Fruit fly (Drosophila melanogaster) whole organism, prepupa: Measurements from ENCODE around the gene Clbn.

ENCODE experiments used
- CG10631 ChIP-seq: fragments of 200-800 bp; sonication (Bioruptor generic); optimal IDR thresholded peaks from 2 replicates; lab custom pipeline; 2016; ENCODE audit warnings: missing biosample characterization, missing genetic modification characterization
- CG11762 ChIP-seq: fragments of 200-800 bp; sonication (Bioruptor generic); optimal IDR thresholded peaks from 3 replicates; lab custom pipeline; 2016; ENCODE audit warnings: missing biosample characterization, missing genetic modification characterization; ENCODE audit not compliant: insufficient read depth
- CG11902 ChIP-seq: fragments of 200-800 bp; sonication (Bioruptor generic); optimal IDR thresholded peaks from 3 replicates; lab custom pipeline; 2016; ENCODE audit warnings: missing biosample characterization, missing genetic modification characterization
- CG1621 ChIP-seq: fragments of 200-800 bp; sonication (Bioruptor generic); optimal IDR thresholded peaks from 3 replicates; lab custom pipeline; 2018; ENCODE audit warnings: missing biosample characterization, mild to moderate bottlenecking, missing genetic modification characterization
- CG3032 ChIP-seq: fragments of 200-800 bp; optimal IDR thresholded peaks from 2 replicates; lab custom pipeline; 2019; ENCODE audit warnings: missing biosample characterization, mild to moderate bottlenecking, missing genetic modification characterization, moderate library complexity
- CG31627 ChIP-seq: fragments of 200-800 bp; sonication (Bioruptor generic); optimal IDR thresholded peaks from 3 replicates; lab custom pipeline; 2016; ENCODE audit warnings: missing biosample characterization, missing genetic modification characterization
- CG32006 ChIP-seq: fragments of 200-800 bp; sonication (Bioruptor generic); optimal IDR thresholded peaks from 3 replicates; lab custom pipeline; 2017; ENCODE audit warnings: missing biosample characterization, mild to moderate bottlenecking, missing genetic modification characterization
- CG34406 ChIP-seq: fragments of 200-800 bp; sonication (Bioruptor generic); optimal IDR thresholded peaks from 3 replicates; lab custom pipeline; 2016; ENCODE audit warnings: missing biosample characterization, missing genetic modification characterization
- CG6163 ChIP-seq: fragments of 200-800 bp; sonication (Bioruptor generic); IDR thresholded peaks from 3 replicates; pipeline ENCODE4 v1.3.6; 2022; ENCODE audit warnings: missing biosample characterization, missing genetic modification characterization
- CG7368 ChIP-seq: fragments of 200-800 bp; sonication (Bioruptor generic); optimal IDR thresholded peaks from 3 replicates; lab custom pipeline; 2016; ENCODE audit warnings: missing biosample characterization, missing genetic modification characterization
- CG8119 ChIP-seq: fragments of 200-800 bp; sonication (Bioruptor generic); IDR thresholded peaks from 3 replicates; pipeline ENCODE4 v1.3.6; 2022; ENCODE audit warnings: missing biosample characterization, missing genetic modification characterization
- CG8632 ChIP-seq: fragments of 200-800 bp; sonication (Bioruptor generic); optimal IDR thresholded peaks from 3 replicates; lab custom pipeline; 2016; ENCODE audit warnings: missing biosample characterization, missing genetic modification characterization
- CG9139 ChIP-seq: fragments of 200-800 bp; sonication (Bioruptor generic); optimal IDR thresholded peaks from 3 replicates; lab custom pipeline; 2017; ENCODE audit warnings: missing biosample characterization, mild to moderate bottlenecking, missing genetic modification characterization
- Eip75B ChIP-seq: fragments of 200-800 bp; sonication (Bioruptor generic); optimal IDR thresholded peaks from 3 replicates; lab custom pipeline; 2016; ENCODE audit warnings: missing biosample characterization, missing genetic modification characterization
- Eip78C ChIP-seq: fragments of 200-800 bp; sonication (Bioruptor generic); peaks from one replicate; lab custom pipeline; 2016; ENCODE audit warnings: missing biosample characterization, missing genetic modification characterization
- Ets96B ChIP-seq: fragments of 200-800 bp; optimal IDR thresholded peaks from 2 replicates; lab custom pipeline; 2019; ENCODE audit warnings: missing biosample characterization, mild to moderate bottlenecking, missing genetic modification characterization, moderate library complexity
- Hr38 ChIP-seq: sonication (Bioruptor generic); optimal IDR thresholded peaks from 2 replicates; lab custom pipeline; 2016; ENCODE audit warnings: missing biosample characterization, missing genetic modification characterization
- Met ChIP-seq: fragments of 200-800 bp; sonication (Bioruptor generic); optimal IDR thresholded peaks from 3 replicates; lab custom pipeline; 2016; ENCODE audit warnings: missing biosample characterization, missing genetic modification characterization
- Smox ChIP-seq: fragments of 200-800 bp; sonication (Bioruptor generic); optimal IDR thresholded peaks from 3 replicates; lab custom pipeline; 2016; ENCODE audit warnings: missing biosample characterization, missing genetic modification characterization
- Sox102F ChIP-seq: fragments of 200-800 bp; sonication (Bioruptor generic); optimal IDR thresholded peaks from 2 replicates; lab custom pipeline; 2016; ENCODE audit warnings: missing biosample characterization, mild to moderate bottlenecking, missing genetic modification characterization
- Sox14 ChIP-seq: fragments of 200-800 bp; sonication (Bioruptor generic); optimal IDR thresholded peaks from 3 replicates; lab custom pipeline; 2016; ENCODE audit warnings: missing biosample characterization, missing genetic modification characterization
- Sox15 ChIP-seq: fragments of 200-800 bp; sonication (Bioruptor generic); optimal IDR thresholded peaks from 3 replicates; lab custom pipeline; 2016; ENCODE audit warnings: missing biosample characterization, missing genetic modification characterization
- achi ChIP-seq: fragments of 200-800 bp; sonication (Bioruptor generic); optimal IDR thresholded peaks from 3 replicates; lab custom pipeline; 2016; ENCODE audit warnings: missing biosample characterization, missing genetic modification characterization
- cyc ChIP-seq: fragments of 200-800 bp; sonication (Bioruptor generic); optimal IDR thresholded peaks from 3 replicates; lab custom pipeline; 2016; ENCODE audit warnings: missing biosample characterization, missing genetic modification characterization
- dac ChIP-seq: fragments of 200-800 bp; sonication (Bioruptor generic); optimal IDR thresholded peaks from 2 replicates; lab custom pipeline; 2017; ENCODE audit warnings: missing biosample characterization, mild to moderate bottlenecking, missing genetic modification characterization
- eg ChIP-seq: fragments of 200-800 bp; sonication (Bioruptor generic); IDR thresholded peaks from 3 replicates; pipeline ENCODE4 v1.3.6; 2022; ENCODE audit warnings: missing biosample characterization, missing genetic modification characterization
- esn ChIP-seq: fragments of 200-800 bp; sonication (Bioruptor generic); optimal IDR thresholded peaks from 2 replicates; lab custom pipeline; 2016; ENCODE audit warnings: missing biosample characterization, mild to moderate bottlenecking, missing genetic modification characterization, moderate library complexity
- fkh ChIP-seq: fragments of 200-800 bp; sonication (Bioruptor generic); optimal IDR thresholded peaks from 3 replicates; lab custom pipeline; 2017; ENCODE audit warnings: missing biosample characterization, mild to moderate bottlenecking, missing genetic modification characterization, moderate library complexity
- net ChIP-seq: fragments of 200-800 bp; sonication (Bioruptor generic); optimal IDR thresholded peaks from 3 replicates; lab custom pipeline; 2016; ENCODE audit warnings: missing biosample characterization, missing genetic modification characterization
- pdm3 ChIP-seq: fragments of 200-800 bp; sonication (Bioruptor generic); optimal IDR thresholded peaks from 3 replicates; lab custom pipeline; 2016; ENCODE audit warnings: missing biosample characterization, missing genetic modification characterization
- spab ChIP-seq: fragments of 200-800 bp; sonication (Bioruptor generic); optimal IDR thresholded peaks from 2 replicates; lab custom pipeline; 2017; ENCODE audit warnings: missing biosample characterization, mild to moderate bottlenecking, missing genetic modification characterization, missing genetic modification reagents
- ss ChIP-seq, 2 experiments: fragments of 200-800 bp; sonication (Bioruptor generic); optimal IDR thresholded peaks; 2 replicates in 1 of 2; 3 replicates in 1 of 2; lab custom pipeline; 2017 to 2018; ENCODE audit warnings: mild to moderate bottlenecking in 2 of 2, missing biosample characterization in 2 of 2, missing genetic modification characterization in 2 of 2, moderate library complexity in 1 of 2
- topi ChIP-seq: fragments of 200-800 bp; sonication (Bioruptor generic); optimal IDR thresholded peaks from 3 replicates; lab custom pipeline; 2016; ENCODE audit warnings: missing biosample characterization, missing genetic modification characterization
- vri ChIP-seq: fragments of 200-800 bp; sonication (Bioruptor generic); optimal IDR thresholded peaks from 3 replicates; lab custom pipeline; 2016; ENCODE audit warnings: missing biosample characterization, mild to moderate bottlenecking, missing genetic modification characterization

Gene Clbn

dm6 chr3R:25127231-25127689, at the start of gene Clbn, which contains the start of the genes Mocs2A and Mocs2B:
Clbn (plus strand) TSS chr3R:25127502.
Mocs2A (minus strand) TSS chr3R:25127359.
Mocs2B (minus strand) TSS chr3R:25127359.
- TF ChIP-seq Sox15 (GFP tag; lab: Kevin White, UChicago) (no peak), esn (peak; percentile 7), fkh (GFP tag; lab: Kevin White, UChicago) (peak; percentile 66)

- TF ChIP-seq ss (GFP tag; optimal IDR thresholded peaks at IDR 0.05; lab: Kevin White, UChicago) (no peak), CG11762 (no peak), Met (no peak), CG8632 (GFP tag; lab: Kevin White, UChicago) (no peak), Sox15 (GFP tag; lab: Kevin White, UChicago) (no peak), spab (GFP tag; lab: Kevin White, UChicago) (no peak), eg (GFP tag; lab: Robert Waterston, UW) (no peak), cyc (GFP tag; lab: Kevin White, UChicago) (no peak)
- TF ChIP-seq, all 60 proteins: peak for 0
These were observed 48.6 kb upstream of the Clbn start for dm6 chr3R:25078665-25079064.

- TF ChIP-seq fkh (GFP tag; lab: Kevin White, UChicago) (peak; percentile 93), Smox (GFP tag; lab: Kevin White, UChicago) (no peak), spab (GFP tag; lab: Kevin White, UChicago) (no peak), Eip78C (GFP tag; lab: Kevin White, UChicago) (peak; percentile 52), ss (GFP tag; optimal IDR thresholded peaks at IDR 0.05; lab: Kevin White, UChicago) (no peak), Sox102F (GFP tag; lab: Kevin White, UChicago) (no peak)
These were observed 46.9 kb upstream of the Clbn start for dm6 chr3R:25080446-25080845.

dm6 chr3R:25082348-25082747, 45.0 kb upstream of the Clbn start, which contains the start of gene fd96Ca:
fd96Ca (plus strand) TSS chr3R:25082684.
- peak; percentile 3 for TF ChIP-seq CG1621 (tag; lab: Kevin White, UChicago)
- no peak for TF ChIP-seq CG31627 (GFP tag; lab: Kevin White, UChicago)

dm6 chr3R:25094639-25095038, 32.7 kb upstream of the Clbn start, which contains the start of gene fd96Cb:
fd96Cb (plus strand) TSS chr3R:25095012.
- peak; percentile 87 for TF ChIP-seq CG1621 (tag; lab: Kevin White, UChicago)
- no peak for TF ChIP-seq dac (GFP tag; lab: Kevin White, UChicago)
- peak in 1 of 2 experiments; percentile 32 for TF ChIP-seq ss (GFP tag; optimal IDR thresholded peaks at IDR 0.05; lab: Kevin White, UChicago)
- no peak for TF ChIP-seq CG11902

- TF ChIP-seq Ets96B (tag; lab: Kevin White, UChicago): no peak
- peak; percentile 79 for TF ChIP-seq Sox14 (GFP tag; lab: Kevin White, UChicago)
- TF ChIP-seq, all 60 proteins: peak for 1
These were observed 29.8 kb upstream of the Clbn start, which contains the start of the genes CG33095 and CG33096 for dm6 chr3R:25097486-25097885. CG33095 (plus strand) TSS chr3R:25097672. CG33096 (plus strand) TSS chr3R:25097672.

- no peak for TF ChIP-seq pdm3 (GFP tag; lab: Kevin White, UChicago)
- TF ChIP-seq vri (GFP tag; lab: Kevin White, UChicago): peak; percentile 57
- TF ChIP-seq CG31627 (GFP tag; lab: Kevin White, UChicago): no peak
- TF ChIP-seq CG10631 (GFP tag; lab: Kevin White, UChicago): no peak
These were observed 25.0 kb upstream of the Clbn start, which contains the start of gene CG45095 for dm6 chr3R:25102253-25102652. CG45095 (plus strand) TSS chr3R:25102553.

- no peak for TF ChIP-seq CG3032 (tag; lab: Kevin White, UChicago)
- no peak for TF ChIP-seq achi
- TF ChIP-seq CG32006 (GFP tag; lab: Kevin White, UChicago): no peak
- TF ChIP-seq CG7368: no peak
- no peak for TF ChIP-seq Hr38 (GFP tag; lab: Kevin White, UChicago)
- TF ChIP-seq fkh (GFP tag; lab: Kevin White, UChicago): no peak
- TF ChIP-seq CG11762: no peak
- TF ChIP-seq net (GFP tag; lab: Kevin White, UChicago): no peak
- TF ChIP-seq CG31627 (GFP tag; lab: Kevin White, UChicago): no peak
- TF ChIP-seq Sox14 (GFP tag; lab: Kevin White, UChicago): no peak
- TF ChIP-seq CG6163 (GFP tag; lab: Robert Waterston, UW): no peak
- no peak for TF ChIP-seq CG8119
- TF ChIP-seq topi (GFP tag; lab: Kevin White, UChicago): no peak
- TF ChIP-seq CG34406 (GFP tag; lab: Kevin White, UChicago): no peak
- no peak for TF ChIP-seq CG9139
- no peak for TF ChIP-seq Smox (GFP tag; lab: Kevin White, UChicago)
- no peak for TF ChIP-seq Eip75B (GFP tag; lab: Kevin White, UChicago)
These were observed 18.4 kb upstream of the Clbn start, which contains the start of gene CG34027 for dm6 chr3R:25108932-25109331. CG34027 (minus strand) TSS chr3R:25109032.
